Worm (Caenorhabditis elegans) whole organism, mixed stage, embryonic: ENCODE data around the gene mrpl-28.

Experiments used
- M03D4.4 ChIP-seq: sonication (generic microtip); optimal IDR thresholded peaks from 2 replicates; lab custom pipeline; 2017; ENCODE audit warnings: mild to moderate bottlenecking, missing genetic modification characterization, missing compliant biosample characterization
- bed-3 ChIP-seq: fragments of 200-800 bp; sonication (Bioruptor generic); optimal IDR thresholded peaks from 3 replicates; lab custom pipeline; 2018; ENCODE audit warnings: mild to moderate bottlenecking, missing genetic modification characterization, moderate library complexity, missing compliant biosample characterization
- blmp-1 ChIP-seq: fragments of 150-350 bp; optimal IDR thresholded peaks from 2 replicates; lab custom pipeline; 2014; ENCODE audit warnings: missing biosample characterization, missing genetic modification characterization
- ceh-43 ChIP-seq: fragments of 200-800 bp; sonication (Bioruptor generic); optimal IDR thresholded peaks from 2 replicates; lab custom pipeline; 2018; ENCODE audit warnings: mild to moderate bottlenecking, missing genetic modification characterization, moderate library complexity, missing compliant biosample characterization
- ceh-83 ChIP-seq: fragments of 200-800 bp; sonication (Bioruptor generic); optimal IDR thresholded peaks from 2 replicates; lab custom pipeline; 2018; ENCODE audit warnings: mild to moderate bottlenecking, missing genetic modification characterization, missing compliant biosample characterization
- ces-1 ChIP-seq: fragments of 150-350 bp; optimal IDR thresholded peaks from 2 replicates; lab custom pipeline; 2014; ENCODE audit warnings: missing biosample characterization, missing genetic modification reagents, missing genetic modification characterization
- cnd-1 ChIP-seq: fragments of 200-800 bp; sonication (Bioruptor generic); optimal IDR thresholded peaks from 2 replicates; lab custom pipeline; 2018; ENCODE audit warnings: mild to moderate bottlenecking, missing genetic modification characterization, missing compliant biosample characterization
- drap-1 ChIP-seq: fragments of 200-800 bp; sonication (Bioruptor generic); optimal IDR thresholded peaks from 3 replicates; lab custom pipeline; 2018; ENCODE audit warnings: mild to moderate bottlenecking, missing genetic modification characterization, missing compliant biosample characterization
- elt-1 ChIP-seq: sonication (generic microtip); optimal IDR thresholded peaks from 2 replicates; lab custom pipeline; 2017; ENCODE audit warnings: missing genetic modification characterization, mild to moderate bottlenecking, missing compliant biosample characterization, antibody characterized with exemption, moderate library complexity, borderline replicate concordance; ENCODE audit not compliant: insufficient read depth
- elt-3 ChIP-seq: fragments of 150-350 bp; optimal IDR thresholded peaks from 2 replicates; lab custom pipeline; 2014; ENCODE audit warnings: missing biosample characterization, missing genetic modification characterization
- flh-1 ChIP-seq: fragments of 200-800 bp; sonication (Bioruptor generic); optimal IDR thresholded peaks from 2 replicates; lab custom pipeline; 2018; ENCODE audit warnings: mild to moderate bottlenecking, missing genetic modification characterization, moderate library complexity, missing compliant biosample characterization
- ham-2 ChIP-seq: fragments of 200-800 bp; sonication (Bioruptor generic); optimal IDR thresholded peaks from 2 replicates; lab custom pipeline; 2018; ENCODE audit warnings: mild to moderate bottlenecking, missing genetic modification characterization, missing compliant biosample characterization
- hlh-1 ChIP-seq: fragments of 150-350 bp; optimal IDR thresholded peaks from 2 replicates; lab custom pipeline; 2014; ENCODE audit warnings: missing biosample characterization, missing genetic modification reagents, missing genetic modification characterization
- lin-13 ChIP-seq: fragments of 150-350 bp; optimal IDR thresholded peaks from 2 replicates; lab custom pipeline; 2014; ENCODE audit warnings: missing biosample characterization, missing genetic modification characterization
- mab-5 ChIP-seq: fragments of 150-350 bp; optimal IDR thresholded peaks from 2 replicates; lab custom pipeline; 2014; ENCODE audit warnings: missing biosample characterization, missing genetic modification characterization
- mep-1 ChIP-seq: fragments of 150-350 bp; optimal IDR thresholded peaks from 2 replicates; lab custom pipeline; 2017; ENCODE audit warnings: missing biosample characterization, missing genetic modification reagents, missing genetic modification characterization, inconsistent platforms
- mls-2 ChIP-seq: sonication (generic microtip); optimal IDR thresholded peaks from 2 replicates; lab custom pipeline; 2016; ENCODE audit warnings: mild to moderate bottlenecking, missing genetic modification characterization, moderate library complexity, missing compliant biosample characterization
- nhr-12 ChIP-seq: fragments of 150-350 bp; optimal IDR thresholded peaks from 2 replicates; lab custom pipeline; 2014; ENCODE audit warnings: missing biosample characterization, missing genetic modification characterization
- nhr-2 ChIP-seq: fragments of 150-350 bp; optimal IDR thresholded peaks from 2 replicates; lab custom pipeline; 2014; ENCODE audit warnings: missing biosample characterization, missing genetic modification characterization
- nhr-237 ChIP-seq: fragments of 150-350 bp; optimal IDR thresholded peaks from 2 replicates; lab custom pipeline; 2014; ENCODE audit warnings: missing biosample characterization, missing genetic modification characterization
- nhr-28 ChIP-seq: fragments of 150-350 bp; optimal IDR thresholded peaks from 2 replicates; lab custom pipeline; 2014; ENCODE audit warnings: missing biosample characterization, missing genetic modification characterization
- pha-4 ChIP-seq: fragments of 150-350 bp; optimal IDR thresholded peaks from 2 replicates; lab custom pipeline; 2018; ENCODE audit warnings: missing biosample characterization, missing genetic modification reagents, missing genetic modification characterization
- snpc-4 ChIP-seq: fragments of 150-350 bp; optimal IDR thresholded peaks from 2 replicates; lab custom pipeline; 2014; ENCODE audit warnings: missing biosample characterization, missing genetic modification characterization
- sptf-1 ChIP-seq: sonication (generic microtip); optimal IDR thresholded peaks from 2 replicates; lab custom pipeline; 2017; ENCODE audit warnings: mild to moderate bottlenecking, missing genetic modification characterization, moderate library complexity, missing compliant biosample characterization
- tbx-8 ChIP-seq: fragments of 200-800 bp; sonication (Bioruptor generic); optimal IDR thresholded peaks from 2 replicates; lab custom pipeline; 2018; ENCODE audit warnings: mild to moderate bottlenecking, missing genetic modification characterization, moderate library complexity, missing compliant biosample characterization
- unc-120 ChIP-seq: sonication (generic microtip); optimal IDR thresholded peaks from 2 replicates; lab custom pipeline; 2017; ENCODE audit warnings: missing genetic modification characterization, missing compliant biosample characterization; ENCODE audit not compliant: poor library complexity, severe bottlenecking
- unc-39 ChIP-seq: fragments of 150-350 bp; optimal IDR thresholded peaks from 2 replicates; lab custom pipeline; 2014; ENCODE audit warnings: missing biosample characterization, missing genetic modification characterization
- unc-62 ChIP-seq: fragments of 150-350 bp; optimal IDR thresholded peaks from 2 replicates; lab custom pipeline; 2014; ENCODE audit warnings: missing biosample characterization, missing genetic modification reagents, missing genetic modification characterization
- zip-8 ChIP-seq: fragments of 150-350 bp; optimal IDR thresholded peaks from 2 replicates; lab custom pipeline; 2014; ENCODE audit warnings: missing biosample characterization, missing genetic modification characterization
- ztf-11 ChIP-seq: fragments of 150-350 bp; optimal IDR thresholded peaks from 2 replicates; lab custom pipeline; 2014; ENCODE audit warnings: missing biosample characterization, missing genetic modification characterization

The mrpl-28 gene

DNA sequence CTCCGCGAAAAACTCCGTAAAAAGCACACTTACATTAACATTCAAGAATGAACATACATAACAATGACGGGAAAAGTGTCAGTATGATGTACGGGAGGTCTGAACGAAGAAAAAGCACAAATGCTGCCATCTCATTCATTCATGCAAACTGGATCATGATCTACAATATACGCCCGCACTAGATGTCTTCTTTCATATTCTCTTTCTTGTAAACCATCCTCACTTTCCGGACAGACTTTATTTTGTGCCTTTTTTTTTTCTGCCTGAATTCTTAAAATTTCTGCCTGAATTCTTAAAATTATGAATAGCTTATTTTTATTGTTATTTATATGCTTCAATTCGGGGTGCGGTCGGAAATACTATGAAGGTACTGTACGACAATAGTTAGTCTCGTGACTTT is 20.6 kb downstream of the mrpl-28 start, which contains the start of gene K10B4.1:
K10B4.1 (plus strand) TSS at position 301 of the 400 bp plus-strand sequence.
- TF ChIP-seq flh-1 (GFP tag; lab: Kevin White, UChicago) (no peak), unc-120 (tag; lab: Kevin White, UChicago) (no peak), nhr-12 (tag; lab: Kevin White, UChicago) (no peak), nhr-28 (tag; lab: Kevin White, UChicago) (no peak), nhr-237 (tag; lab: Kevin White, UChicago) (no peak), ceh-83 (GFP tag; lab: Kevin White, UChicago) (no peak), elt-3 (no peak), ces-1 (GFP tag; lab: Kevin White, UChicago) (no peak)

DNA sequence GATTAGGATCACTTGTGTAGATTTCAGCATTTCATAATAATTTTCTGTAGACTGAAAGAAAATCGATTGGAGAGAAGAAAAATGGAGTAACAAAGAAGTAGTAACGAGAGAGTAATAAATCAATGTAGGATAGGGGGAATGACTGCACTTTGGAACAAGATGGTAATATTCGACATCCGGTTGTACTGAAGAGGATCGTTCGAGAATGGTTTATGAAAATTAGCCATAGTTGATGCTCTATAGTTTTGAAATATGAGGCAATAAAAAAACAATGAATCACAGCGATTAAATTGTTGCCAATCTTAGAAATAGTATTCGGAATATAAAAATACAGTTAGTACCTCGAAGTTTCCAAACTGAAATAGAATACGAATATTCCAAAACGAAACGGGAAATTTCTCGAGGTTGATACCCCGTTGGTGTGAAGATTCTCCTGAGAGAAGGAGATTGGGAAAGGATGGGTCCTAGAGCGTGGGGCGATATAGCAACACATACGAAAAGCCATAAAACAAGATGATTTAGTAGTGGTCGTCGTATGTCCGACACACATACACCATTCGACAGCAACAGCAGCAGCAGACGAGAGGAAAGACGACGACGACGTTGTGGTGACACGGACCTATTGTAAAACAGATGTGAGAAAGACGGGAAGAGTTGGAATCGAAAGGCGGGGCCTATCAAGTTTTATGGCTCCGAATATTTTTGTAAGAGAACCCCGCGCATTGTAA is 22.1 kb downstream of the mrpl-28 start, which contains the start of gene cwn-1:
cwn-1 (minus strand) TSS at position 51 of the 728 bp plus-strand sequence.
- peak; percentile 29 for TF ChIP-seq hlh-1
- peak; percentile 88 for TF ChIP-seq unc-62 (GFP tag; lab: Kevin White, UChicago)
- TF ChIP-seq mab-5 = peak; percentile 83
- no peak for TF ChIP-seq mls-2

DNA sequence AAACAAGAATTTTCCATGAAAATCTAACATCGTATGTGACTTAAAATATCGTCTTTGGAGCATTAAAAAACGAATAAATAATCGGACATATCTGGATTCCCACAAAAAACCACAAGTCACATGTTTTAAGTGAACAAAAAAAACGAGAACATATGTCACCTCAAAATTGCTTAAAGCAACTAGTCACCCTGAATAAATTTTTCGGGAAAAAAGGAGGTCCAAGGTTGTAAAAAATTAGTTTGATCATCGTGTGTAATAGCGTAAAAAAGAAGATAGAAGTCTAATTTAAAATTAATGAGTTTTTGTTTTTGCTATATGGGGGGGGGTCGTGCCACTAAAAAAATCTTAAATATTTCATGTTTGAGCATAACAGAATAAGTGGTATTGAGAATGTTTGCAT is 26.0 kb downstream of the mrpl-28 start:
- TF ChIP-seq sptf-1 (tag; lab: Kevin White, UChicago) (no peak), mls-2 (no peak), tbx-8 (GFP tag; lab: Kevin White, UChicago) (no peak), ceh-83 (GFP tag; lab: Kevin White, UChicago) (no peak), cnd-1 (tag; lab: Kevin White, UChicago) (no peak), zip-8 (tag; lab: Kevin White, UChicago) (no peak), unc-62 (GFP tag; lab: Kevin White, UChicago) (no peak)

DNA sequence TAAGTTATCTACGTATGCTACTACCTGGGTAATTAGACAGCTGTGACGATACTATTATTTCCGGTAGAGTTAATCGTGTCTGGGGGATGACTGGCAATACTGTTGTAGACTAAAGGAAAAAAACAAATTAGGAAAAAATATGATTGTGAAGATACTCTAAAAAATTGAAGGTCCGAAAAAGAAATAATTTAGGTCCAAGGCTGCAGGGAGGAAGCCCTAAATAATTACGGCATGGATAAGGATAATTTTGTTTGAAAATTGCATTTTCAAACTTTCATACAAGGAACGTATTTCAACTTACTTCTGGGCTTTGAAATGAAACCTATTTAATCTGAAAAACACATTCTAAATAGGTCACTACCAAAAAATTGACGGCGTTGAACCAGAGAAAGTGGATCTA is 26.9 kb downstream of the mrpl-28 start, which contains the start of gene srd-3:
srd-3 (minus strand) TSS at position 101 of the 400 bp plus-strand sequence.
- no peak for TF ChIP-seq elt-3
- TF ChIP-seq lin-13 (tag; lab: Kevin White, UChicago) = no peak
- TF ChIP-seq ztf-11 (tag; lab: Kevin White, UChicago) = no peak
- TF ChIP-seq ces-1 (GFP tag; lab: Kevin White, UChicago) = no peak
- no peak for TF ChIP-seq elt-1 (tag; lab: Kevin White, UChicago)
- no peak for TF ChIP-seq M03D4.4 (tag; lab: Kevin White, UChicago)
- no peak for TF ChIP-seq nhr-28 (tag; lab: Kevin White, UChicago)
- TF ChIP-seq ham-2 (GFP tag; lab: Kevin White, UChicago) = no peak
- no peak for TF ChIP-seq pha-4 (tag; lab: Kevin White, UChicago)

DNA sequence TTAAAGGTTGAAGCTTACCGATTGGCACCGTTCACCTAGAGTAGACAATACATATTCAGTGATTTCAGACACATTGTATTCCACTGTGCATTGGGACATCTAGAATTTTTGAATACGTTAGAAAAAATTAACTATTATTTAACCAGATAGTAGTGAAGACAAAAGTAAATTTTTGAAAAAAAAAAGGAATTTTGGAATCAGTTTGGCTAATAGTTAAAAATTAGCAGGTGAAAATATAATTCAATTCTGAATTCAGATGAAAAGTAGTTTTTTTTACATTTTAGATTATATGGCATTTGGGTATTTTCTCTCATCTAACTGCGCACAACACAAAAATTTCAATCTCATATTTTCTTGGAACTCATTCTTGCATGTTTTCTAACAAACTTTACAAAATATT is 30.9 kb downstream of the mrpl-28 start, which contains the start of gene nmur-2:
nmur-2 (minus strand) TSS at position 101 of the 400 bp plus-strand sequence.
- no peak for TF ChIP-seq M03D4.4 (tag; lab: Kevin White, UChicago)
- TF ChIP-seq mab-5 = no peak
- no peak for TF ChIP-seq snpc-4 (tag; lab: Kevin White, UChicago)
- TF ChIP-seq ztf-11 (tag; lab: Kevin White, UChicago) = no peak
- no peak for TF ChIP-seq drap-1 (GFP tag; lab: Kevin White, UChicago)
- TF ChIP-seq tbx-8 (GFP tag; lab: Kevin White, UChicago) = no peak
- no peak for TF ChIP-seq ham-2 (GFP tag; lab: Kevin White, UChicago)
- no peak for TF ChIP-seq blmp-1 (tag; lab: Kevin White, UChicago)
- no peak for TF ChIP-seq pha-4 (tag; lab: Kevin White, UChicago)
- no peak for TF ChIP-seq ceh-83 (GFP tag; lab: Kevin White, UChicago)
- no peak for TF ChIP-seq ceh-43 (GFP tag; lab: Kevin White, UChicago)
- TF ChIP-seq unc-39 (tag; lab: Kevin White, UChicago) = no peak
- no peak for TF ChIP-seq nhr-2

DNA sequence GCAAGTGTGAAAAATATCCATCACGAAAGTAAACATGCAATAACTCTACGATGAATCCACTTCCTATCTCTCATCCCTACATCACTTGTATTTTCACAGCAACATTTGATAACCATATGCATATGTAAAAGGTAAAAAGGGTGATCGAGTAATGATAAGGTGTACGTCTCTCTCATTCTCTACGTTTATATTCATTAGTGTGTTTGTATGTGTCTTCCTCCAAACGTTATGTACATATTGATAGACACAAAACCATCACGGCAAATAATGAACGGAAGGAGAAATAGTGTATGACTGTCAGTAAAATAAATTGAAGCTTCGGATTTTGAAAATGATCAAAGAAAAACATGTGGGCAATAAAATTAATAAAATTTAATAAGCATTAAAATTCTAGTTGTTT is 33.3 kb downstream of the mrpl-28 start:
- TF ChIP-seq mls-2 = no peak
- no peak for TF ChIP-seq ceh-83 (GFP tag; lab: Kevin White, UChicago)
- TF ChIP-seq cnd-1 (tag; lab: Kevin White, UChicago) = no peak
- no peak for TF ChIP-seq sptf-1 (tag; lab: Kevin White, UChicago)
- TF ChIP-seq bed-3 (GFP tag; lab: Kevin White, UChicago) = no peak
- no peak for TF ChIP-seq unc-39 (tag; lab: Kevin White, UChicago)
- no peak for TF ChIP-seq pha-4 (tag; lab: Kevin White, UChicago)
- TF ChIP-seq unc-62 (GFP tag; lab: Kevin White, UChicago) = no peak
- TF ChIP-seq zip-8 (tag; lab: Kevin White, UChicago) = no peak
- no peak for TF ChIP-seq elt-1 (tag; lab: Kevin White, UChicago)
- no peak for TF ChIP-seq mep-1
- TF ChIP-seq mab-5 = no peak
- TF ChIP-seq nhr-28 (tag; lab: Kevin White, UChicago) = no peak
- TF ChIP-seq nhr-2 = no peak
